Fruit fly (Drosophila melanogaster) whole organism, prepupa: ENCODE results near the gene DENR.

Experiments
- CG16779 ChIP-seq: fragments of 200-800 bp; sonication (Bioruptor generic); optimal IDR thresholded peaks from 3 replicates; lab custom pipeline; 2017; ENCODE audit warnings: missing biosample characterization, mild to moderate bottlenecking, missing genetic modification characterization
- Lpt ChIP-seq: fragments of 200-800 bp; sonication (Bioruptor generic); optimal IDR thresholded peaks from 3 replicates; lab custom pipeline; 2016; ENCODE audit warnings: missing biosample characterization, missing genetic modification characterization
- OdsH ChIP-seq: fragments of 200-800 bp; sonication (Bioruptor generic); optimal IDR thresholded peaks from 3 replicates; lab custom pipeline; 2016; ENCODE audit warnings: missing biosample characterization, missing genetic modification characterization
- Sox102F ChIP-seq: fragments of 200-800 bp; sonication (Bioruptor generic); optimal IDR thresholded peaks from 2 replicates; lab custom pipeline; 2016; ENCODE audit warnings: missing biosample characterization, mild to moderate bottlenecking, missing genetic modification characterization
- fd59A ChIP-seq: fragments of 200-800 bp; sonication (Bioruptor generic); optimal IDR thresholded peaks from 2 replicates; lab custom pipeline; 2017; ENCODE audit warnings: missing biosample characterization, mild to moderate bottlenecking, missing genetic modification characterization, missing genetic modification reagents
- lz ChIP-seq: fragments of 200-800 bp; sonication (Bioruptor generic); optimal IDR thresholded peaks from 3 replicates; lab custom pipeline; 2016; ENCODE audit warnings: missing biosample characterization, missing genetic modification characterization
- ss ChIP-seq, 2 experiments: fragments of 200-800 bp; sonication (Bioruptor generic); optimal IDR thresholded peaks; 2 replicates in 1 of 2; 3 replicates in 1 of 2; lab custom pipeline; 2017 to 2018; ENCODE audit warnings: mild to moderate bottlenecking in 2 of 2, missing biosample characterization in 2 of 2, missing genetic modification characterization in 2 of 2, moderate library complexity in 1 of 2

dm6 chrX:16893034-16893433 lies 6.7 kb upstream of the DENR start:
- TF ChIP-seq OdsH (GFP tag; lab: Kevin White, UChicago) (no peak), Sox102F (GFP tag; lab: Kevin White, UChicago) (no peak), Lpt (GFP tag; lab: Kevin White, UChicago) (no peak), lz (no peak), CG16779 (tag; lab: Kevin White, UChicago) (no peak), fd59A (GFP tag; lab: Kevin White, UChicago) (no peak), ss (GFP tag; optimal IDR thresholded peaks at IDR 0.05; lab: Kevin White, UChicago) (no peak)
